Fruit fly (Drosophila melanogaster): ENCODE measurements around the gene CG17195.

CG17195 gene

dm6 chr3R:25755864-25756507 lies 21.0 kb downstream of the CG17195 start (continued):
- TF ChIP-seq B-H2 (GFP tag; optimal IDR thresholded peaks at IDR 0.05) (peak; percentile 21), vvl (GFP tag; IDR thresholded peaks at IDR 0.05) (peak; percentile 85), H15 (GFP tag; IDR thresholded peaks at IDR 0.05) (no peak), chinmo (GFP tag; IDR thresholded peaks at IDR 0.05; ENCODE audit: partially characterized antibody) (0 out of 4 replicates have a peak, but pooled peaks have one; percentile 58), Fer1 (GFP tag; optimal IDR thresholded peaks at IDR 0.05) (no peak), NFAT (GFP tag; IDR thresholded peaks at IDR 0.05) (no peak), sna (GFP tag; IDR thresholded peaks at IDR 0.05; ENCODE audit: partially characterized antibody) (no peak), CG6689 (GFP tag; IDR thresholded peaks at IDR 0.05) (no peak), CG30020 (tag; optimal IDR thresholded peaks at IDR 0.05) (no peak), abd-A (tag; optimal IDR thresholded peaks at IDR 0.05) (peak; percentile 88), CG2120 (GFP tag; optimal IDR thresholded peaks at IDR 0.05) (peak; percentile 22), CG10565 (GFP tag; optimal IDR thresholded peaks at IDR 0.05) (no peak)

- TF ChIP-seq CG7372 (GFP tag; IDR thresholded peaks at IDR 0.05) (0 out of 2 replicates have a peak, but pooled peaks have one; percentile 18), Hr51 (GFP tag; optimal IDR thresholded peaks at IDR 0.05) (peak in 1 of 2 experiments; percentile 27), CG4424 (GFP tag; optimal IDR thresholded peaks at IDR 0.05) (peak; percentile 14), CG15269 (tag; optimal IDR thresholded peaks at IDR 0.05) (peak; percentile 13), prd (optimal IDR thresholded peaks at IDR 0.05) (no peak), prd (GFP tag; IDR thresholded peaks at IDR 0.05) (peak; percentile 53; the same call in 1 of the 3 replicates), vnd (GFP tag; IDR thresholded peaks at IDR 0.05; ENCODE audit: partially characterized antibody) (no peak), CG11504 (tag; optimal IDR thresholded peaks at IDR 0.05) (peak; percentile 28), CG2199 (GFP tag; IDR thresholded peaks at IDR 0.05) (no peak), CG9609 (GFP tag; optimal IDR thresholded peaks at IDR 0.05) (no peak), Ptx1 (GFP tag; IDR thresholded peaks at IDR 0.05) (peak; percentile 43), tio (GFP tag; optimal IDR thresholded peaks at IDR 0.05) (peak; percentile 2), CG11085 (GFP tag; IDR thresholded peaks at IDR 0.05) (peak; percentile 40; the same call in 1 of the 2 replicates), Sox102F (GFP tag; optimal IDR thresholded peaks at IDR 0.05) (peak; percentile 25), bsh (GFP tag; optimal IDR thresholded peaks at IDR 0.05) (no peak), CG2678 (tag; optimal IDR thresholded peaks at IDR 0.05) (peak; percentile 75), Ets65A (GFP tag) (peak; percentile 51), CG12155 (GFP tag; optimal IDR thresholded peaks at IDR 0.05) (no peak), CG9727 (GFP tag; optimal IDR thresholded peaks at IDR 0.05) (peak; percentile 34), CG17612 (GFP tag; IDR thresholded peaks at IDR 0.05) (0 out of 2 replicates have a peak, but pooled peaks have one; percentile 7), GATAe (GFP tag; conservative IDR thresholded peaks at IDR 0.05) (0 out of 2 replicates have a peak, but pooled peaks have one; percentile 30), esg (GFP tag; conservative IDR thresholded peaks at IDR 0.05) (0 out of 2 replicates have a peak, but pooled peaks have one; percentile 26), p53 (GFP tag; optimal IDR thresholded peaks at IDR 0.05) (no peak), Xrp1 (GFP tag; IDR thresholded peaks at IDR 0.05) (peak; percentile 57), sna (GFP tag; IDR thresholded peaks at IDR 0.05; ENCODE audit: partially characterized antibody) (no peak), slbo (GFP tag; IDR thresholded peaks at IDR 0.05) (peak; percentile 38; the same call in 1 of the 2 replicates), CG14667 (GFP tag; IDR thresholded peaks at IDR 0.05) (0 out of 2 replicates have a peak, but pooled peaks have one; percentile 18), Rfx (GFP tag; IDR thresholded peaks at IDR 0.05) (peak; percentile 56), Abd-B (GFP tag; optimal IDR thresholded peaks at IDR 0.05) (peak; percentile 73), HmgD (GFP tag; optimal IDR thresholded peaks at IDR 0.05) (no peak), tup (GFP tag; optimal IDR thresholded peaks at IDR 0.05) (no peak), Fer1 (GFP tag; optimal IDR thresholded peaks at IDR 0.05) (no peak), CG3065 (GFP tag; optimal IDR thresholded peaks at IDR 0.05) (no peak), CG30403 (GFP tag; optimal IDR thresholded peaks at IDR 0.05) (peak; percentile 10), CG3726 (GFP tag; IDR thresholded peaks at IDR 0.05) (no peak), CG32532 (GFP tag; IDR thresholded peaks at IDR 0.05) (peak; percentile 59; the same call in 1 of the 2 replicates), CG10366 (GFP tag; IDR thresholded peaks at IDR 0.05) (peak; percentile 11; the same call in 1 of the 2 replicates)
Measured at dm6 chr3R:25754844-25755429, 22.1 kb downstream of the CG17195 start.

Data from whole organism, embryonic.